Worm (Caenorhabditis elegans) whole organism, midembryonic: ENCODE results near the gene T19D2.3.

ENCODE experiments used
- T22C8.4 ChIP-seq: fragments of 200-800 bp; sonication (Bioruptor generic); IDR thresholded peaks from 2 replicates; pipeline ENCODE4 v1.3.6; 2022; ENCODE audit warnings: missing genetic modification characterization, missing compliant biosample characterization
- cog-1 ChIP-seq: sonication (generic microtip); optimal IDR thresholded peaks from 2 replicates; lab custom pipeline; 2016; ENCODE audit warnings: missing genetic modification characterization, missing compliant biosample characterization
- flt-1 ChIP-seq: fragments of 200-800 bp; sonication (Bioruptor generic); IDR thresholded peaks from 2 replicates; pipeline ENCODE4 v1.3.6; 2022; ENCODE audit warnings: missing genetic modification characterization, missing compliant biosample characterization
- klf-2 ChIP-seq: fragments of 200-800 bp; sonication (Bioruptor generic); conservative IDR thresholded peaks from 2 replicates; pipeline ENCODE4 v1.3.6; 2022; ENCODE audit warnings: missing genetic modification reagents, missing genetic modification characterization, missing compliant biosample characterization
- med-1 ChIP-seq: sonication (generic microtip); optimal IDR thresholded peaks from 2 replicates; lab custom pipeline; 2017; ENCODE audit warnings: missing genetic modification characterization, mild to moderate bottlenecking, missing compliant biosample characterization, antibody characterized with exemption, missing genetic modification reagents; ENCODE audit not compliant: insufficient read depth
- ref-1 ChIP-seq: fragments of 200-800 bp; sonication (Bioruptor generic); conservative IDR thresholded peaks from 2 replicates; pipeline ENCODE4 v1.3.6; 2022; ENCODE audit warnings: missing genetic modification reagents, missing genetic modification characterization, missing compliant biosample characterization
- tab-1 ChIP-seq: fragments of 200-800 bp; sonication (Bioruptor generic); IDR thresholded peaks from 2 replicates; pipeline ENCODE4 v1.3.6; 2022; ENCODE audit warnings: missing genetic modification characterization, missing compliant biosample characterization
- ztf-23 ChIP-seq: fragments of 200-800 bp; sonication (Bioruptor generic); IDR thresholded peaks from 2 replicates; pipeline ENCODE4 v1.3.6; 2022; ENCODE audit warnings: missing genetic modification reagents, missing genetic modification characterization, missing compliant biosample characterization
- ztf-29 ChIP-seq: fragments of 200-800 bp; sonication (Bioruptor generic); IDR thresholded peaks from 2 replicates; pipeline ENCODE4 v1.3.6; 2022; ENCODE audit warnings: missing genetic modification reagents, missing genetic modification characterization, missing compliant biosample characterization

DNA sequence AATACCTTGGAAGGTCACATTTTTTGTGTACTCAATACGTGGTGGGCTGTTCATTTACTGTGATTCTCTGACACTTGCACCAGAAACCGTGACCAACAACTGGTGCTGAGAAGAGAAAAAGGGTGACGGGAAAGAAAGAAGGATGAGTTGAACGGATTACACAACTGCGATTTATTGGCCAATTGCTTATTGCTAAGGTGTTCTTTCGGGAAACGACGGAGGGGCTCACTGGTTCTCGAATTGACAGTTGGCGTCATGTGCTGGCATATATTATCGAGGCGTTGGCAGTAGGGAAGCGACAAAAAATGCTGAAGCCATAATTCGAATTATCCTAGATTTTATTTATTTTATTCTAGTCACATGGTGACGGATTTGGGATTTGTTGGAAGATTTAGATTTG is 35.1 kb downstream of the T19D2.3 start:
- TF ChIP-seq ref-1 (no peak), tab-1 (GFP tag; lab: Robert Waterston, UW) (no peak), flt-1 (GFP tag; lab: Robert Waterston, UW) (no peak), ztf-23 (GFP tag; lab: Robert Waterston, UW) (no peak), klf-2 (no peak), cog-1 (tag; lab: Kevin White, UChicago) (no peak), ztf-29 (GFP tag; lab: Robert Waterston, UW) (no peak), T22C8.4 (GFP tag; lab: Robert Waterston, UW) (no peak), med-1 (GFP tag; lab: Kevin White, UChicago) (no peak)
